Worm (Caenorhabditis elegans): ENCODE data around the gene vps-24.

DNA sequence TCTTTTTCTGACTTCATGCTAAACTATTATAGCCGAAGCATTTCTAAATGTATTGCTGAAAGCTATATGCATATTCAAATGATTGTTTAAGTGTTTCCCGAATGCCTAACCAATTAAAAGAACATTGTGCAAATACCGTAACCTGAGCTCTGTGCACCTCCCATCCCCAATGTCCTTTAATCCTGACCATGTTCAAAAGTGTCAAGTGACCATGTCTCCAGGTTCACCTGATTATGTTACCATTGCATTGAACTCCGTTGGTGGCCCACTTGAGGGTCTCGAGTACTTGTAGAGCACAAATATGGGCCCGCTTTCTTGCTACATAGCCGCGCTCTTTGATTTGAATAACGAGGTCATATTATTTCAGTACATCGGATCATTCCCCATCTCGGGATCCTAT, 18.5 kb upstream of the vps-24 start:
- TF ChIP-seq ZK546.5 (tag; optimal IDR thresholded peaks at IDR 0.05) (no peak), nhr-76 (tag; optimal IDR thresholded peaks at IDR 0.05) (no peak), ama-1 (optimal IDR thresholded peaks at IDR 0.05) (no peak), ztf-11 (tag; optimal IDR thresholded peaks at IDR 0.05) (no peak)
